Worm (Caenorhabditis elegans) whole organism, L4/young adult: ENCODE measurements around the gene pac-1.

Experiments used
- W03F9.2 ChIP-seq: fragments of 150-350 bp; optimal IDR thresholded peaks from 2 replicates; lab custom pipeline; 2014; ENCODE audit warnings: missing biosample characterization, missing genetic modification characterization
- dao-5 ChIP-seq: sonication (generic microtip); optimal IDR thresholded peaks from 2 replicates; lab custom pipeline; 2016; ENCODE audit warnings: missing genotype, missing genetic modification characterization, moderate library complexity, missing compliant biosample characterization
- him-1 ChIP-seq: sonication (generic microtip); optimal IDR thresholded peaks from 2 replicates; lab custom pipeline; 2016; ENCODE audit warnings: missing genotype, missing genetic modification reagents, missing genetic modification characterization, missing compliant biosample characterization

The pac-1 gene

ce11 chrIII:8560836-8561235 lies 66.0 kb downstream of the pac-1 start, which contains the start of gene acdh-6:
Gene acdh-6, plus strand, starts transcription at chrIII:8561136.
- no peak for TF ChIP-seq dao-5 (tag; lab: Kevin White, UChicago)
- no peak for TF ChIP-seq W03F9.2 (tag; lab: Kevin White, UChicago)
- no peak for TF ChIP-seq him-1 (tag; lab: Kevin White, UChicago)

ce11 chrIII:8564372-8564771 lies 69.6 kb downstream of the pac-1 start:
- TF ChIP-seq dao-5 (tag; lab: Kevin White, UChicago) = no peak
- TF ChIP-seq W03F9.2 (tag; lab: Kevin White, UChicago) = no peak
- TF ChIP-seq him-1 (tag; lab: Kevin White, UChicago) = no peak
